Fruit fly (Drosophila melanogaster): ENCODE measurements around the gene Nckx30C.

DNA sequence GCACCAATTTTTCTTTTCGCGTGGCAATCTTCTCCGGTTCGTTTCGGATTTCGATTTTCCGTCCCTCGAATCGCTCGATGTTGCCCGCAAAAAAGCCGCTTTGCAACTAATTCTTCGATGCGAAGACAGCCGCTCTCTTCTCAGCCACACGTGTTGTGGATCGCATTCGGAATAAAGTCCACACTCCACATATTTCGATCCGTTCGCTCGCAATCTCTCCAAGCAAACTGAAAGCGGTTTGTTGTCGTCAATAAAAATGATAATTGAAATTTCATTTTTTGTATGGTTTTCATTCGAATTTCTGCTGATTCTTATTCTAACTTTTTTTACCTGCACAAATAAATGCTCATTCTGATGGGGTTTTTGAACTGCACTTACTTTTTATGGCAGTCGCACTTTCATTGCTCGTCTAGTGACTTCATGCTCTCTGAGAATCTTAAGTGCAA is 40.4 kb downstream of the Nckx30C start, which contains the start of gene CG31710:
- TF ChIP-seq ss (GFP tag; optimal IDR thresholded peaks at IDR 0.05) (peak; percentile 12 to 33), CG9139 (GFP tag; optimal IDR thresholded peaks at IDR 0.05) (peak; percentile 40), salr (GFP tag; optimal IDR thresholded peaks at IDR 0.05) (no peak), Blimp-1 (GFP tag; optimal IDR thresholded peaks at IDR 0.05) (peak; percentile 46), CG3032 (tag; optimal IDR thresholded peaks at IDR 0.05) (no peak), Hr39 (GFP tag; optimal IDR thresholded peaks at IDR 0.05) (no peak), fd59A (GFP tag; optimal IDR thresholded peaks at IDR 0.05) (no peak)

All from whole organism, prepupa.